Worm (Caenorhabditis elegans) whole organism, L3 larva: Measurements from ENCODE around the gene sru-27.

Source experiments
- R02D3.7 ChIP-seq: fragments of 150-350 bp; optimal IDR thresholded peaks from 2 replicates; lab custom pipeline; 2014; ENCODE audit warnings: missing biosample characterization, missing genetic modification characterization
- aly-2 ChIP-seq: fragments of 150-350 bp; optimal IDR thresholded peaks from 2 replicates; lab custom pipeline; 2014; ENCODE audit warnings: missing biosample characterization, missing genetic modification characterization
- ceh-28 ChIP-seq: fragments of 150-350 bp; optimal IDR thresholded peaks from 2 replicates; lab custom pipeline; 2014; ENCODE audit warnings: missing biosample characterization, missing genetic modification reagents, missing genetic modification characterization
- ceh-82 ChIP-seq: fragments of 150-350 bp; optimal IDR thresholded peaks from 2 replicates; lab custom pipeline; 2014; ENCODE audit warnings: missing biosample characterization, missing genetic modification characterization
- daf-12 ChIP-seq: fragments of 150-350 bp; optimal IDR thresholded peaks from 2 replicates; lab custom pipeline; 2014; ENCODE audit warnings: missing biosample characterization, missing genetic modification reagents, missing genetic modification characterization
- egl-5 ChIP-seq: fragments of 150-350 bp; optimal IDR thresholded peaks from 2 replicates; lab custom pipeline; 2017; ENCODE audit warnings: missing biosample characterization, missing genetic modification reagents, missing genetic modification characterization, inconsistent platforms
- elt-1 ChIP-seq: fragments of 150-350 bp; optimal IDR thresholded peaks from 2 replicates; lab custom pipeline; 2014; ENCODE audit warnings: missing biosample characterization, missing genetic modification characterization
- elt-3 ChIP-seq, 3 experiments: fragments of 150-350 bp in 1 of 3; sonication (generic microtip) in 2 of 3; optimal IDR thresholded peaks; 2 replicates in 2 of 3; 4 replicates in 1 of 3; lab custom pipeline; 2014 to 2017; ENCODE audit warnings: missing biosample characterization in 3 of 3, missing genetic modification characterization in 3 of 3
- fkh-10 ChIP-seq: sonication (generic microtip); optimal IDR thresholded peaks from 2 replicates; lab custom pipeline; 2017; ENCODE audit warnings: missing biosample characterization, missing genetic modification reagents, missing genetic modification characterization
- fos-1 ChIP-seq: fragments of 150-350 bp; optimal IDR thresholded peaks from 2 replicates; lab custom pipeline; 2014; ENCODE audit warnings: missing biosample characterization, missing genetic modification characterization
- jun-1 ChIP-seq: fragments of 150-350 bp; optimal IDR thresholded peaks from 2 replicates; lab custom pipeline; 2014; ENCODE audit warnings: missing biosample characterization, missing genetic modification reagents, missing genetic modification characterization
- lin-15B ChIP-seq: fragments of 150-350 bp; optimal IDR thresholded peaks from 2 replicates; lab custom pipeline; 2014; ENCODE audit warnings: missing biosample characterization, missing genetic modification characterization
- lin-39 ChIP-seq: fragments of 150-350 bp; optimal IDR thresholded peaks from 2 replicates; lab custom pipeline; 2018; ENCODE audit warnings: missing biosample characterization, missing genetic modification reagents, missing genetic modification characterization
- mdl-1 ChIP-seq: fragments of 150-350 bp; optimal IDR thresholded peaks from 2 replicates; lab custom pipeline; 2014; ENCODE audit warnings: missing biosample characterization, missing genetic modification characterization
- mml-1 ChIP-seq: fragments of 150-350 bp; sonication (generic microtip); optimal IDR thresholded peaks from 3 replicates; lab custom pipeline; 2014; ENCODE audit warnings: missing biosample characterization, missing genetic modification characterization
- nhr-11 ChIP-seq: fragments of 150-350 bp; optimal IDR thresholded peaks from 2 replicates; lab custom pipeline; 2014; ENCODE audit warnings: missing biosample characterization, missing genetic modification characterization
- nhr-23 ChIP-seq: fragments of 150-350 bp; optimal IDR thresholded peaks from 2 replicates; lab custom pipeline; 2014; ENCODE audit warnings: missing biosample characterization, missing genetic modification reagents, missing genetic modification characterization
- nhr-237 ChIP-seq: fragments of 150-350 bp; optimal IDR thresholded peaks from 2 replicates; lab custom pipeline; 2014; ENCODE audit warnings: missing biosample characterization, missing genetic modification characterization
- nhr-25 ChIP-seq: sonication (generic microtip); optimal IDR thresholded peaks from 2 replicates; lab custom pipeline; 2017; ENCODE audit warnings: missing biosample characterization, missing genetic modification characterization
- nhr-28 ChIP-seq: fragments of 150-350 bp; optimal IDR thresholded peaks from 2 replicates; lab custom pipeline; 2014; ENCODE audit warnings: missing biosample characterization, missing genetic modification characterization
- nhr-67 ChIP-seq: fragments of 150-350 bp; optimal IDR thresholded peaks from 2 replicates; lab custom pipeline; 2014; ENCODE audit warnings: missing biosample characterization, missing genetic modification characterization
- nhr-76 ChIP-seq: fragments of 150-350 bp; sonication (generic microtip); optimal IDR thresholded peaks from 5 replicates; lab custom pipeline; 2014; ENCODE audit warnings: missing biosample characterization, missing genetic modification characterization
- nhr-77 ChIP-seq: fragments of 150-350 bp; optimal IDR thresholded peaks from 2 replicates; lab custom pipeline; 2014; ENCODE audit warnings: missing biosample characterization, missing genetic modification characterization
- pha-4 ChIP-seq: fragments of 150-350 bp; optimal IDR thresholded peaks from 2 replicates; lab custom pipeline; 2014; ENCODE audit warnings: missing biosample characterization, missing genetic modification reagents, missing genetic modification characterization
- pqm-1 ChIP-seq: fragments of 150-350 bp; optimal IDR thresholded peaks from 2 replicates; lab custom pipeline; 2017; ENCODE audit warnings: missing biosample characterization, missing genetic modification characterization, inconsistent platforms
- sea-2 ChIP-seq: fragments of 150-350 bp; sonication (generic microtip); optimal IDR thresholded peaks from 4 replicates; lab custom pipeline; 2014; ENCODE audit warnings: missing biosample characterization, missing genetic modification reagents, missing genetic modification characterization
- skn-1 ChIP-seq: fragments of 150-350 bp; optimal IDR thresholded peaks from 2 replicates; lab custom pipeline; 2014; ENCODE audit warnings: missing biosample characterization, missing genetic modification characterization
- snpc-4 ChIP-seq: fragments of 150-350 bp; optimal IDR thresholded peaks from 2 replicates; lab custom pipeline; 2014; ENCODE audit warnings: missing biosample characterization, missing genetic modification characterization
- tbx-2 ChIP-seq: sonication (generic microtip); optimal IDR thresholded peaks from 2 replicates; lab custom pipeline; 2016; ENCODE audit warnings: mild to moderate bottlenecking, missing genetic modification characterization, missing compliant biosample characterization
- unc-39 ChIP-seq: sonication (generic microtip); optimal IDR thresholded peaks from 4 replicates; lab custom pipeline; 2017; ENCODE audit warnings: missing biosample characterization, missing genetic modification characterization
- unc-62 ChIP-seq: fragments of 150-350 bp; sonication (generic microtip); optimal IDR thresholded peaks from 4 replicates; lab custom pipeline; 2014; ENCODE audit warnings: missing biosample characterization, missing genetic modification reagents, missing genetic modification characterization
- ztf-11 ChIP-seq: fragments of 150-350 bp; optimal IDR thresholded peaks from 2 replicates; lab custom pipeline; 2014; ENCODE audit warnings: missing biosample characterization, missing genetic modification characterization
- ztf-4 ChIP-seq: fragments of 150-350 bp; optimal IDR thresholded peaks from 2 replicates; lab custom pipeline; 2014; ENCODE audit warnings: missing biosample characterization, missing genetic modification characterization

The sru-27 gene

ce11 chrV:1499140-1499539, at the start of gene sru-27:
sru-27 (plus strand) TSS chrV:1499440.
- no peak for TF ChIP-seq R02D3.7 (tag; lab: Kevin White, UChicago)
- TF ChIP-seq sea-2 (GFP tag; lab: Kevin White, UChicago) = no peak
- no peak for TF ChIP-seq pqm-1 (tag; lab: Kevin White, UChicago)
- TF ChIP-seq aly-2 (tag; lab: Kevin White, UChicago) = no peak
- TF ChIP-seq ztf-11 (tag; lab: Kevin White, UChicago) = no peak
- TF ChIP-seq daf-12 (tag; lab: Kevin White, UChicago) = no peak
- no peak for TF ChIP-seq nhr-23 (tag; lab: Kevin White, UChicago)
- no peak for TF ChIP-seq fkh-10 (GFP tag; lab: Kevin White, UChicago)
- no peak for TF ChIP-seq nhr-77
- no peak for TF ChIP-seq elt-1 (tag; lab: Kevin White, UChicago)
- no peak for TF ChIP-seq nhr-76 (tag; lab: Kevin White, UChicago)
- TF ChIP-seq skn-1 = no peak
- no peak for TF ChIP-seq egl-5 (tag; lab: Kevin White, UChicago)
- TF ChIP-seq elt-3 (tag; optimal IDR thresholded peaks at IDR 0.05; lab: Kevin White, UChicago) = no peak
- TF ChIP-seq nhr-67 (tag; lab: Kevin White, UChicago) = no peak
- TF ChIP-seq jun-1 (tag; lab: Kevin White, UChicago) = no peak
- TF ChIP-seq ceh-82 = no peak
- no peak for TF ChIP-seq mdl-1 (tag; lab: Kevin White, UChicago)

ce11 chrV:1450160-1450559, 49.1 kb upstream of the sru-27 start, which contains the start of gene cnc-2:
cnc-2 (minus strand) TSS chrV:1450183.
- no peak for TF ChIP-seq ztf-4 (tag; lab: Kevin White, UChicago)
- TF ChIP-seq unc-39 = no peak
- no peak for TF ChIP-seq nhr-76 (tag; lab: Kevin White, UChicago)
- no peak for TF ChIP-seq aly-2 (tag; lab: Kevin White, UChicago)
- TF ChIP-seq unc-62 (GFP tag; lab: Kevin White, UChicago) = no peak
- TF ChIP-seq lin-39 = no peak
- TF ChIP-seq pqm-1 (tag; lab: Kevin White, UChicago) = no peak
- TF ChIP-seq mml-1 (tag; lab: Kevin White, UChicago) = no peak
- no peak for TF ChIP-seq ceh-28
- no peak for TF ChIP-seq mdl-1 (tag; lab: Kevin White, UChicago)
- TF ChIP-seq nhr-28 (tag; lab: Kevin White, UChicago) = no peak
- no peak for TF ChIP-seq snpc-4 (tag; lab: Kevin White, UChicago)
- TF ChIP-seq elt-1 (tag; lab: Kevin White, UChicago) = no peak
- TF ChIP-seq nhr-25 (tag; lab: Kevin White, UChicago) = no peak
- TF ChIP-seq nhr-11 (tag; lab: Kevin White, UChicago) = no peak
- TF ChIP-seq lin-15B (tag; lab: Kevin White, UChicago) = no peak
- TF ChIP-seq pha-4 (tag; lab: Kevin White, UChicago) = no peak
- TF ChIP-seq fos-1 (tag; lab: Kevin White, UChicago) = no peak

- no peak for TF ChIP-seq daf-12 (tag; lab: Kevin White, UChicago)
- TF ChIP-seq tbx-2 (tag; lab: Kevin White, UChicago) = no peak
- TF ChIP-seq pqm-1 (tag; lab: Kevin White, UChicago) = no peak
- no peak for TF ChIP-seq fkh-10 (GFP tag; lab: Kevin White, UChicago)
- TF ChIP-seq snpc-4 (tag; lab: Kevin White, UChicago) = no peak
- no peak for TF ChIP-seq fos-1 (tag; lab: Kevin White, UChicago)
- no peak for TF ChIP-seq nhr-11 (tag; lab: Kevin White, UChicago)
- TF ChIP-seq nhr-76 (tag; lab: Kevin White, UChicago) = no peak
- no peak for TF ChIP-seq aly-2 (tag; lab: Kevin White, UChicago)
- TF ChIP-seq nhr-67 (tag; lab: Kevin White, UChicago) = no peak
- TF ChIP-seq nhr-28 (tag; lab: Kevin White, UChicago) = no peak
- no peak for TF ChIP-seq ztf-11 (tag; lab: Kevin White, UChicago)
- TF ChIP-seq unc-39 = no peak
- no peak for TF ChIP-seq nhr-77
- TF ChIP-seq R02D3.7 (tag; lab: Kevin White, UChicago) = no peak
- TF ChIP-seq jun-1 (tag; lab: Kevin White, UChicago) = no peak
- TF ChIP-seq nhr-237 = no peak
Observed at ce11 chrV:1451334-1451733, 47.9 kb upstream of the sru-27 start, which contains the start of gene srj-23. srj-23 (plus strand) TSS chrV:1451634.

ce11 chrV:1454762-1455161, 44.5 kb upstream of the sru-27 start, which contains the start of gene chil-14:
chil-14 (plus strand) TSS chrV:1455062.
- TF ChIP-seq ztf-11 (tag; lab: Kevin White, UChicago) = no peak

ce11 chrV:1455280-1455679, 44.0 kb upstream of the sru-27 start:
- TF ChIP-seq elt-3 (tag; optimal IDR thresholded peaks at IDR 0.05; lab: Kevin White, UChicago) (no peak), nhr-11 (tag; lab: Kevin White, UChicago) (no peak), lin-15B (tag; lab: Kevin White, UChicago) (no peak), snpc-4 (tag; lab: Kevin White, UChicago) (no peak)
